Worm (Caenorhabditis elegans): ENCODE results near the gene Y47D3A.34.

DNA sequence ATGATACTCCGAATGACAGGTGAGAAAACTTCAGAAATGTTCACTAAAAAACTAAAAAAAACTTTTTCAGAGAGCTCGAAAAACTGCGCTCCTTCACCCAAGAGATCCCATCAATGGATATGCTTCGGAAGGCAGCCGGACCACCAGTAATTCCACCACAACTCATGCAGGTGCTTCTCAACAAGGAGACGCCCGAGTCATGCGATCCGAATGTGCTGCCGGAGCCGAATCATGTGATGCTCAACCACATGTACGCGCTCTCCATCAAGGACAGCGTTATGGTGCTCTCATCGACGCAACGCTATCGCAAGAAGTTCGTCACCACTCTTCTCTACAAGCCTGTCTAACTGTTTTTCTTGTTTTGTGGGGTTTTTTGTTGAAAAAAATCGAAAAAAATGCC, 3.1 kb upstream of the Y47D3A.34 start:
- no peak for TF ChIP-seq snpc-4 (tag; optimal IDR thresholded peaks at IDR 0.05)
- TF ChIP-seq mab-5 (tag; optimal IDR thresholded peaks at IDR 0.05), result no peak
- TF ChIP-seq mep-1 (tag; optimal IDR thresholded peaks at IDR 0.05), result no peak
- TF ChIP-seq unc-62 (GFP tag; optimal IDR thresholded peaks at IDR 0.05), result no peak
- TF ChIP-seq nhr-28 (tag; optimal IDR thresholded peaks at IDR 0.05), result no peak
- TF ChIP-seq bed-3 (GFP tag; optimal IDR thresholded peaks at IDR 0.05), result no peak
- TF ChIP-seq unc-39 (tag; optimal IDR thresholded peaks at IDR 0.05), result no peak
- no peak for TF ChIP-seq elt-3 (tag; optimal IDR thresholded peaks at IDR 0.05)
- TF ChIP-seq ztf-11 (tag; optimal IDR thresholded peaks at IDR 0.05), result no peak
- no peak for TF ChIP-seq pha-4 (tag; optimal IDR thresholded peaks at IDR 0.05)
- no peak for TF ChIP-seq elt-1 (tag; optimal IDR thresholded peaks at IDR 0.05; ENCODE audit: borderline replicate concordance, insufficient read depth)
- TF ChIP-seq lsy-2 (tag; optimal IDR thresholded peaks at IDR 0.05), result no peak
- no peak for TF ChIP-seq blmp-1 (tag; optimal IDR thresholded peaks at IDR 0.05)
- TF ChIP-seq tbx-8 (GFP tag; optimal IDR thresholded peaks at IDR 0.05), result no peak
